Worm (Caenorhabditis elegans) whole organism, midembryonic: ENCODE measurements around the gene vps-50.
A peak's percentile ranks its signal among the peaks of the same experiment; 100 is the strongest.

Experiments used
- T22C8.4 ChIP-seq: fragments of 200-800 bp; sonication (Bioruptor generic); IDR thresholded peaks from 2 replicates; pipeline ENCODE4 v1.3.6; 2022; ENCODE audit warnings: missing genetic modification characterization, missing compliant biosample characterization
- cog-1 ChIP-seq: sonication (generic microtip); optimal IDR thresholded peaks from 2 replicates; lab custom pipeline; 2016; ENCODE audit warnings: missing genetic modification characterization, missing compliant biosample characterization
- flt-1 ChIP-seq: fragments of 200-800 bp; sonication (Bioruptor generic); IDR thresholded peaks from 2 replicates; pipeline ENCODE4 v1.3.6; 2022; ENCODE audit warnings: missing genetic modification characterization, missing compliant biosample characterization
- klf-2 ChIP-seq: fragments of 200-800 bp; sonication (Bioruptor generic); conservative IDR thresholded peaks from 2 replicates; pipeline ENCODE4 v1.3.6; 2022; ENCODE audit warnings: missing genetic modification reagents, missing genetic modification characterization, missing compliant biosample characterization
- med-1 ChIP-seq: sonication (generic microtip); optimal IDR thresholded peaks from 2 replicates; lab custom pipeline; 2017; ENCODE audit warnings: missing genetic modification characterization, mild to moderate bottlenecking, missing compliant biosample characterization, antibody characterized with exemption, missing genetic modification reagents; ENCODE audit not compliant: insufficient read depth
- ref-1 ChIP-seq: fragments of 200-800 bp; sonication (Bioruptor generic); conservative IDR thresholded peaks from 2 replicates; pipeline ENCODE4 v1.3.6; 2022; ENCODE audit warnings: missing genetic modification reagents, missing genetic modification characterization, missing compliant biosample characterization
- tab-1 ChIP-seq: fragments of 200-800 bp; sonication (Bioruptor generic); IDR thresholded peaks from 2 replicates; pipeline ENCODE4 v1.3.6; 2022; ENCODE audit warnings: missing genetic modification characterization, missing compliant biosample characterization
- ztf-23 ChIP-seq: fragments of 200-800 bp; sonication (Bioruptor generic); IDR thresholded peaks from 2 replicates; pipeline ENCODE4 v1.3.6; 2022; ENCODE audit warnings: missing genetic modification reagents, missing genetic modification characterization, missing compliant biosample characterization
- ztf-29 ChIP-seq: fragments of 200-800 bp; sonication (Bioruptor generic); IDR thresholded peaks from 2 replicates; pipeline ENCODE4 v1.3.6; 2022; ENCODE audit warnings: missing genetic modification reagents, missing genetic modification characterization, missing compliant biosample characterization

The vps-50 gene

ce11 chrIII:10868653-10869392 is at the start of gene vps-50, which contains the start of gene cey-4:
Gene vps-50 (plus strand): TSS chrIII:10869193.
Gene cey-4 (minus strand): TSS chrIII:10868703.
- TF ChIP-seq cog-1 (tag; lab: Kevin White, UChicago) (peak; percentile 35), T22C8.4 (GFP tag; lab: Robert Waterston, UW) (peak; percentile 30; the same call in 1 of the 2 replicates), ztf-23 (GFP tag; lab: Robert Waterston, UW) (no peak)

DNA sequence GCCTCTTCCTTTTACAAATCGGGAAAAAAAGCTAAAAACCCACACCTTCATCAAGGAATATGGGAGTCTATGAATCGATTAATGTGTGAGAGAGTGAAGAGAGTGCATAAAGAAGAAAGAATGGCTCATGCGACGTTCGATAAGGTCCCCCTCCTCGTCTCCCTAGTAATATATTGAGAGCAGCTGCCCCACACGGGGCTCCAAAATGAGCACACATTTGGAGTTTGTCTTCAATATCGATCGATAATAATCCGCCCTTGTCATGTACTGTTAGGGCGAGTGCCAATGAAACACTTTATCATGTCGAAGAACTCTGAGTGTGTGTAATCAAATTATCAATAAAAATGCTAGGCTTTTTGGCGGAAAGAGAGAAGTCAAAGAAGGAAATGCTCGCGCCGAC is 49.7 kb upstream of the vps-50 start:
- peak; percentile 47; the same call in 1 of the 2 replicates for TF ChIP-seq T22C8.4 (GFP tag; lab: Robert Waterston, UW)
- TF ChIP-seq flt-1 = no peak
- no peak for TF ChIP-seq ref-1 (GFP tag; lab: Robert Waterston, UW)
- TF ChIP-seq ztf-29 (GFP tag; lab: Robert Waterston, UW) = no peak
- TF ChIP-seq ztf-23 (GFP tag; lab: Robert Waterston, UW) = no peak
- TF ChIP-seq med-1 (GFP tag; lab: Kevin White, UChicago) = no peak

ce11 chrIII:10819778-10820177 is 49.2 kb upstream of the vps-50 start:
- no peak for TF ChIP-seq ztf-29 (GFP tag; lab: Robert Waterston, UW)
- no peak for TF ChIP-seq ref-1 (GFP tag; lab: Robert Waterston, UW)
- TF ChIP-seq T22C8.4 (GFP tag; lab: Robert Waterston, UW) = no peak
- no peak for TF ChIP-seq med-1 (GFP tag; lab: Kevin White, UChicago)
- no peak for TF ChIP-seq tab-1 (GFP tag; lab: Robert Waterston, UW)
- no peak for TF ChIP-seq ztf-23 (GFP tag; lab: Robert Waterston, UW)
- no peak for TF ChIP-seq flt-1
- TF ChIP-seq klf-2 (GFP tag; lab: Robert Waterston, UW) = no peak

ce11 chrIII:10820592-10821242 is 48.3 kb upstream of the vps-50 start:
- TF ChIP-seq klf-2 (GFP tag; lab: Robert Waterston, UW) = no peak

DNA sequence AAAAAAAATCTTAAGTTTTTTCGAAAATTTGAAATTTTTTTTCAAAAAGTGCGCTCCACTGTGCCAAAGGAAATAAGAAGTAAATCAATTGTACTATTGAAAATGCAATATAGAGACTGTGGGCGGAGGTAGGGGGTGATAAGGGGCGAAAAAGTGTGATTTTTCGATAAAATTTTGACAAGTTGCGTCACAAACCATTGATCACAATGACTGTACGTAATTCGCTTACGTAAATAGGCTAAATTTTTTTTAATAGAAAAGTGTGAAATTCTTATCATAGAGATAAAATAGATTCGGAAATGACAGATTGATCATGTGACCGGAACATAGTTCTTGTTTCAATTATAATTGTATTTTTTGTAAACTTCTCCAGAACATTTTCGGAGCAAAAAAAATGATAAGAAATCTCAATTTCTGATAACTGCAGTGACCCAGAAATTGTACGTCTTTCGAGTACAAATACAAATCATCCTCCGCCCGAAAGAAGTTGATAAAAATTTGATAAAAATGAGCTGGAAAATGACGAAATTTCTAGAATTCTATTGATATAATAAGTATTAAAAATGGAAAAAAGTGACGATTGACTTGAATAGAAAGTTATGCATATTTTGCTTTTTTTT is 46.4 kb upstream of the vps-50 start:
- TF ChIP-seq tab-1 (GFP tag; lab: Robert Waterston, UW) (no peak), klf-2 (GFP tag; lab: Robert Waterston, UW) (no peak), cog-1 (tag; lab: Kevin White, UChicago) (no peak), ztf-29 (GFP tag; lab: Robert Waterston, UW) (no peak)

DNA sequence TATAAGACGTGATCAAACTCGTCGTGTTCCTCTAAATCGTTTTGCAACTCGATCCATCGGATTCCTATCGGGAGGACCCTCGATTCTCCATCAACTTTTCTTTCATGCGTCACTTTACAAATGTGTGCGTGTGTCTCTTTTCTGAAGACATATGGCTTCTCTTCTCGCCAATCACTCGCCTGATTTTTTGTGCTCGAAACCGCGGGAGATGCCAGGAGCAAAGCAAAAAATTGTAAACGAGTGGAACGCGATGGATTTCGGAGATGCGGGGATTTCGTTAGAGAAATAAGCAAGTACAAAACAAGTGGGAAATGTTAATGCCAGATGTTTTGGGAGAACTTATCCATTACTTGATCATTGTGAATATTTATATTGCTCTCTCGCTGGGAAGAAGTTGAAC is 44.8 kb upstream of the vps-50 start:
- TF ChIP-seq tab-1 (GFP tag; lab: Robert Waterston, UW) = no peak
- no peak for TF ChIP-seq klf-2 (GFP tag; lab: Robert Waterston, UW)
- TF ChIP-seq med-1 (GFP tag; lab: Kevin White, UChicago) = no peak
- TF ChIP-seq ztf-29 (GFP tag; lab: Robert Waterston, UW) = no peak
- no peak for TF ChIP-seq ztf-23 (GFP tag; lab: Robert Waterston, UW)
- no peak for TF ChIP-seq T22C8.4 (GFP tag; lab: Robert Waterston, UW)
- no peak for TF ChIP-seq ref-1 (GFP tag; lab: Robert Waterston, UW)
- no peak for TF ChIP-seq flt-1
- TF ChIP-seq cog-1 (tag; lab: Kevin White, UChicago) = no peak

- TF ChIP-seq ztf-29 (GFP tag; lab: Robert Waterston, UW) (no peak), flt-1 (no peak), med-1 (GFP tag; lab: Kevin White, UChicago) (no peak), klf-2 (GFP tag; lab: Robert Waterston, UW) (no peak), ref-1 (GFP tag; lab: Robert Waterston, UW) (no peak), T22C8.4 (GFP tag; lab: Robert Waterston, UW) (no peak), tab-1 (GFP tag; lab: Robert Waterston, UW) (no peak), cog-1 (tag; lab: Kevin White, UChicago) (no peak), ztf-23 (GFP tag; lab: Robert Waterston, UW) (no peak)
These were observed 43.9 kb upstream of the vps-50 start for ce11 chrIII:10825088-10825487.

- TF ChIP-seq tab-1 (GFP tag; lab: Robert Waterston, UW) = no peak
- no peak for TF ChIP-seq flt-1
- no peak for TF ChIP-seq ztf-23 (GFP tag; lab: Robert Waterston, UW)
- no peak for TF ChIP-seq ztf-29 (GFP tag; lab: Robert Waterston, UW)
- no peak for TF ChIP-seq med-1 (GFP tag; lab: Kevin White, UChicago)
- TF ChIP-seq cog-1 (tag; lab: Kevin White, UChicago) = no peak
These were observed 37.5 kb upstream of the vps-50 start for ce11 chrIII:10831483-10831882.

DNA sequence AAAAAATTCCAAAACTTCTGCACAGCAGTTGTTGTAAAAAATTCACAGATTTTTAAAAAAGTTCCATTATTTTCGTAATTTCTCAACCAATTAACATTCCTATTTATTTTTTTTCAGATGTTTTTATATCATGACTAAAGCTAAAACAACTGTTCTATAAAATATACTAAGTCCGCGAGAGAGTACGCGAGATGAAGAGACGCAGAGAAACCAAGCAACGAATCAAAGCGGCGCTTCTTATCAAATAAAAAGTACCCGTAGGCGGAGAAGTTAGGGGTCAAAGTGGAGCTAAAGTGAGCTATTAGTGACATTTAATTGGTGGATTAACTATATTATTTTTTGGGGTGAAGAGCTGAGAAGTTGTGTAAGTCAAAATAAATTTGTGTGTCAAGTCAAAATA is 36.4 kb upstream of the vps-50 start, which contains the start of gene sbsp-1:
TSS of gene sbsp-1 (plus strand) at position 301 of the 400 bp plus-strand sequence.
- TF ChIP-seq klf-2 (GFP tag; lab: Robert Waterston, UW) (no peak), T22C8.4 (GFP tag; lab: Robert Waterston, UW) (no peak), ztf-29 (GFP tag; lab: Robert Waterston, UW) (no peak), ref-1 (GFP tag; lab: Robert Waterston, UW) (no peak), cog-1 (tag; lab: Kevin White, UChicago) (no peak), ztf-23 (GFP tag; lab: Robert Waterston, UW) (no peak), med-1 (GFP tag; lab: Kevin White, UChicago) (no peak), tab-1 (GFP tag; lab: Robert Waterston, UW) (no peak)
